Worm (Caenorhabditis elegans): ENCODE data around the gene T03G6.3.

DNA sequence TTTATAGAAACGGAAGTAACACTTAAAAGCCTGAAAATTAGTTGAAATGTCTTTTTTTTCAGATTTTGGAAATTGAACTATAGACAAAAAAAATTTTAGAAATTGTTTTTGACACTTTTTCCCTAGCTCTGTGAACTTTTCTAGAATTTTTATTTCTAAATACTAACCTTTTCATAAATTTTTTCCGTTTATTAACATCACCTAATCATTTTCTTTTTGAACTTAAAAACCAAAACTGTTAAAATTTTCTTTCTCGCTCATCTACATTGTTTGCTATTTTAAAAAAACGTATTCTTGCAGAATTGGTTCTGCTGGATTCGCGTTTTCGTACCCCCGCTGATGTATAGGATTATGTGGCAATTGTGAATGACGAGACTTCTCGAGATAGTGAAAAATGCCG, 21.8 kb downstream of the T03G6.3 start, which contains the start of the genes nhr-40 and T03G6.7:
- TF ChIP-seq him-1 (tag; optimal IDR thresholded peaks at IDR 0.05) = no peak
- no peak for TF ChIP-seq dao-5 (tag; optimal IDR thresholded peaks at IDR 0.05)
- no peak for TF ChIP-seq W03F9.2 (tag; optimal IDR thresholded peaks at IDR 0.05)
